Worm (Caenorhabditis elegans) whole organism, L1 larva: Measurements from ENCODE around the gene C54D10.4.

Experiments used
- C04F5.9 ChIP-seq: sonication (generic microtip); optimal IDR thresholded peaks from 2 replicates; lab custom pipeline; 2016; ENCODE audit warnings: missing genetic modification characterization, missing compliant biosample characterization
- C16A3.4 ChIP-seq: fragments of 150-350 bp; optimal IDR thresholded peaks from 2 replicates; lab custom pipeline; 2014; ENCODE audit warnings: missing biosample characterization, missing genetic modification characterization
- C34B4.2 ChIP-seq: sonication (generic microtip); optimal IDR thresholded peaks from 2 replicates; lab custom pipeline; 2017; ENCODE audit warnings: mild to moderate bottlenecking, missing genetic modification characterization, missing compliant biosample characterization
- F16B12.6 ChIP-seq: fragments of 150-350 bp; optimal IDR thresholded peaks from 2 replicates; lab custom pipeline; 2014; ENCODE audit warnings: missing biosample characterization, missing genetic modification characterization
- aly-2 ChIP-seq: fragments of 150-350 bp; optimal IDR thresholded peaks from 2 replicates; lab custom pipeline; 2014; ENCODE audit warnings: missing biosample characterization, missing genetic modification characterization
- ceh-8 ChIP-seq: fragments of 200-800 bp; sonication (Bioruptor generic); optimal IDR thresholded peaks from 2 replicates; lab custom pipeline; 2018; ENCODE audit warnings: mild to moderate bottlenecking, missing genetic modification characterization, moderate library complexity, missing compliant biosample characterization
- ceh-88 ChIP-seq: fragments of 200-800 bp; sonication (Bioruptor generic); IDR thresholded peaks from 2 replicates; pipeline ENCODE4 v1.3.6; 2022; ENCODE audit warnings: missing genetic modification characterization, missing compliant biosample characterization
- ceh-90 ChIP-seq: sonication (generic microtip); optimal IDR thresholded peaks from 2 replicates; lab custom pipeline; 2016; ENCODE audit warnings: missing genetic modification characterization, missing compliant biosample characterization
- ces-1 ChIP-seq: fragments of 150-350 bp; optimal IDR thresholded peaks from 2 replicates; lab custom pipeline; 2014; ENCODE audit warnings: missing biosample characterization, missing genetic modification reagents, missing genetic modification characterization
- dpl-1 ChIP-seq, 3 experiments: fragments of 150-350 bp in 2 of 3; sonication (generic microtip) in 1 of 3; optimal IDR thresholded peaks; 2 replicates each; lab custom pipeline; 2014 to 2017; ENCODE audit warnings: missing biosample characterization in 3 of 3, missing genetic modification characterization in 3 of 3, missing genetic modification reagents in 3 of 3
- dsc-1 ChIP-seq: sonication (generic microtip); optimal IDR thresholded peaks from 2 replicates; lab custom pipeline; 2016; ENCODE audit warnings: mild to moderate bottlenecking, missing genetic modification characterization, missing compliant biosample characterization
- efl-1 ChIP-seq, 4 experiments: fragments of 150-350 bp; optimal IDR thresholded peaks in 3 of 4; peaks in 1 of 4; 1 replicate in 1 of 4; 2 replicates in 3 of 4; lab custom pipeline; 2014; ENCODE audit warnings: missing biosample characterization in 2 of 4, missing genetic modification characterization in 2 of 4, missing genetic modification reagents in 2 of 4
- egl-13 ChIP-seq: sonication (generic microtip); optimal IDR thresholded peaks from 2 replicates; lab custom pipeline; 2016; ENCODE audit warnings: missing genotype, missing genetic modification reagents, missing genetic modification characterization, missing compliant biosample characterization
- ets-5 ChIP-seq: fragments of 200-800 bp; sonication (Bioruptor generic); IDR thresholded peaks from 2 replicates; pipeline ENCODE4 v1.3.6; 2022; ENCODE audit warnings: missing genetic modification characterization, missing compliant biosample characterization
- fkh-10 ChIP-seq: sonication (generic microtip); optimal IDR thresholded peaks from 2 replicates; lab custom pipeline; 2017; ENCODE audit warnings: missing biosample characterization, missing genetic modification reagents, missing genetic modification characterization
- fkh-4 ChIP-seq: sonication (generic microtip); optimal IDR thresholded peaks from 2 replicates; lab custom pipeline; 2016; ENCODE audit warnings: missing compliant biosample characterization, missing genetic modification characterization, borderline replicate concordance
- fkh-8 ChIP-seq: sonication (generic microtip); optimal IDR thresholded peaks from 2 replicates; lab custom pipeline; 2016; ENCODE audit warnings: mild to moderate bottlenecking, missing genetic modification characterization, missing compliant biosample characterization
- fos-1 ChIP-seq: fragments of 150-350 bp; optimal IDR thresholded peaks from 2 replicates; lab custom pipeline; 2014; ENCODE audit warnings: missing biosample characterization, missing genetic modification characterization
- grh-1 ChIP-seq: fragments of 200-800 bp; sonication (Bioruptor generic); IDR thresholded peaks from 2 replicates; pipeline ENCODE4 v1.3.6; 2022; ENCODE audit warnings: missing genetic modification reagents, missing genetic modification characterization, missing compliant biosample characterization
- hpl-2 ChIP-seq: fragments of 150-350 bp; optimal IDR thresholded peaks from 2 replicates; lab custom pipeline; 2014; ENCODE audit warnings: missing biosample characterization, missing genetic modification reagents, missing genetic modification characterization
- irx-1 ChIP-seq: sonication (generic microtip); optimal IDR thresholded peaks from 2 replicates; lab custom pipeline; 2016; ENCODE audit warnings: missing genetic modification characterization, missing compliant biosample characterization
- jun-1 ChIP-seq: fragments of 150-350 bp; optimal IDR thresholded peaks from 2 replicates; lab custom pipeline; 2014; ENCODE audit warnings: missing biosample characterization, missing genetic modification reagents, missing genetic modification characterization
- lin-13 ChIP-seq: fragments of 150-350 bp; optimal IDR thresholded peaks from 2 replicates; lab custom pipeline; 2014; ENCODE audit warnings: missing biosample characterization, missing genetic modification reagents, missing genetic modification characterization
- lin-15B ChIP-seq: fragments of 150-350 bp; sonication (generic microtip); optimal IDR thresholded peaks from 3 replicates; lab custom pipeline; 2014; ENCODE audit warnings: missing biosample characterization, missing genetic modification characterization
- lin-35 ChIP-seq, 2 experiments: fragments of 150-350 bp; optimal IDR thresholded peaks; 2 replicates each; lab custom pipeline; 2014; ENCODE audit warnings: missing biosample characterization in 2 of 2, missing genetic modification characterization in 2 of 2, missing genetic modification reagents in 2 of 2
- lin-39 ChIP-seq: fragments of 150-350 bp; optimal IDR thresholded peaks from 2 replicates; lab custom pipeline; 2014; ENCODE audit warnings: missing biosample characterization, missing genetic modification reagents, missing genetic modification characterization
- lsy-2 ChIP-seq, 2 experiments: fragments of 150-350 bp; optimal IDR thresholded peaks; 2 replicates each; lab custom pipeline; 2014; ENCODE audit warnings: missing biosample characterization in 2 of 2, missing genetic modification characterization in 2 of 2
- mab-9 ChIP-seq: fragments of 200-800 bp; sonication (Bioruptor generic); IDR thresholded peaks from 2 replicates; pipeline ENCODE4 v1.3.6; 2022; ENCODE audit warnings: missing genetic modification reagents, missing genetic modification characterization, missing compliant biosample characterization
- mef-2 ChIP-seq: fragments of 150-350 bp; optimal IDR thresholded peaks from 2 replicates; lab custom pipeline; 2014; ENCODE audit warnings: missing biosample characterization, missing genetic modification characterization
- nhr-11 ChIP-seq: fragments of 150-350 bp; optimal IDR thresholded peaks from 2 replicates; lab custom pipeline; 2014; ENCODE audit warnings: missing biosample characterization, missing genetic modification characterization
- nhr-12 ChIP-seq: sonication (generic microtip); optimal IDR thresholded peaks from 2 replicates; lab custom pipeline; 2017; ENCODE audit warnings: missing biosample characterization, missing genetic modification characterization
- nhr-19 ChIP-seq: fragments of 200-800 bp; sonication (Bioruptor generic); conservative IDR thresholded peaks from 2 replicates; pipeline ENCODE4 v1.3.6; 2022; ENCODE audit warnings: missing genetic modification characterization, missing compliant biosample characterization
- nhr-20 ChIP-seq: sonication (generic microtip); optimal IDR thresholded peaks from 2 replicates; lab custom pipeline; 2016; ENCODE audit warnings: mild to moderate bottlenecking, missing genetic modification characterization, missing compliant biosample characterization
- nhr-237 ChIP-seq: fragments of 150-350 bp; optimal IDR thresholded peaks from 2 replicates; lab custom pipeline; 2014; ENCODE audit warnings: missing biosample characterization, missing genetic modification characterization
- nhr-47 ChIP-seq: sonication (generic microtip); optimal IDR thresholded peaks from 2 replicates; lab custom pipeline; 2016; ENCODE audit warnings: mild to moderate bottlenecking, missing genetic modification characterization, moderate library complexity, missing compliant biosample characterization
- nhr-84 ChIP-seq: sonication (generic microtip); optimal IDR thresholded peaks from 2 replicates; lab custom pipeline; 2017; ENCODE audit warnings: missing biosample characterization, missing genetic modification characterization
- nhr-85 ChIP-seq: sonication (generic microtip); peaks from one replicate; lab custom pipeline; 2016; ENCODE audit warnings: missing genetic modification characterization, inconsistent platforms, missing compliant biosample characterization
- pag-3 ChIP-seq: sonication (generic microtip); optimal IDR thresholded peaks from 2 replicates; lab custom pipeline; 2017; ENCODE audit warnings: missing genetic modification characterization, mild to moderate bottlenecking, missing compliant biosample characterization, antibody characterized with exemption, borderline replicate concordance; ENCODE audit not compliant: insufficient read depth
- pax-3 ChIP-seq: fragments of 200-800 bp; sonication (Bioruptor generic); optimal IDR thresholded peaks from 2 replicates; lab custom pipeline; 2018; ENCODE audit warnings: mild to moderate bottlenecking, missing genetic modification characterization, moderate library complexity, missing compliant biosample characterization
- pqm-1 ChIP-seq: sonication (generic microtip); optimal IDR thresholded peaks from 3 replicates; lab custom pipeline; 2017; ENCODE audit warnings: missing biosample characterization, missing genetic modification characterization
- rnt-1 ChIP-seq: sonication (generic microtip); optimal IDR thresholded peaks from 2 replicates; lab custom pipeline; 2016; ENCODE audit warnings: mild to moderate bottlenecking, missing genetic modification characterization, moderate library complexity, missing compliant biosample characterization
- skn-1 ChIP-seq: fragments of 150-350 bp; optimal IDR thresholded peaks from 2 replicates; lab custom pipeline; 2014; ENCODE audit warnings: missing biosample characterization, missing genetic modification characterization
- sup-37 ChIP-seq: fragments of 200-800 bp; sonication (Bioruptor generic); optimal IDR thresholded peaks from 2 replicates; lab custom pipeline; 2018; ENCODE audit warnings: mild to moderate bottlenecking, missing genetic modification characterization, missing compliant biosample characterization
- swsn-7 ChIP-seq: sonication (generic microtip); optimal IDR thresholded peaks from 2 replicates; lab custom pipeline; 2016; ENCODE audit warnings: missing genetic modification characterization, missing compliant biosample characterization
- tbx-2 ChIP-seq: sonication (generic microtip); optimal IDR thresholded peaks from 2 replicates; lab custom pipeline; 2016; ENCODE audit warnings: missing genetic modification characterization, missing compliant biosample characterization
- tlp-1 ChIP-seq: fragments of 150-350 bp; optimal IDR thresholded peaks from 2 replicates; lab custom pipeline; 2014; ENCODE audit warnings: missing biosample characterization, missing genetic modification characterization
- unc-130 ChIP-seq: fragments of 150-350 bp; optimal IDR thresholded peaks from 2 replicates; lab custom pipeline; 2017; ENCODE audit warnings: missing biosample characterization, missing genetic modification characterization, inconsistent platforms
- unc-86 ChIP-seq: sonication (generic microtip); optimal IDR thresholded peaks from 2 replicates; lab custom pipeline; 2016; ENCODE audit warnings: missing genetic modification characterization, missing compliant biosample characterization
- unc-98 ChIP-seq: fragments of 200-800 bp; sonication (Bioruptor generic); IDR thresholded peaks from 2 replicates; pipeline ENCODE4 v1.3.6; 2022; ENCODE audit warnings: missing genetic modification characterization, missing compliant biosample characterization
- xbp-1 ChIP-seq: sonication (generic microtip); optimal IDR thresholded peaks from 2 replicates; lab custom pipeline; 2016; ENCODE audit warnings: missing genetic modification characterization, missing compliant biosample characterization
- zag-1 ChIP-seq: fragments of 150-350 bp; optimal IDR thresholded peaks from 2 replicates; lab custom pipeline; 2014; ENCODE audit warnings: missing biosample characterization, missing genetic modification characterization
- zip-4 ChIP-seq: fragments of 200-800 bp; sonication (Bioruptor generic); optimal IDR thresholded peaks from 2 replicates; lab custom pipeline; 2018; ENCODE audit warnings: mild to moderate bottlenecking, missing genetic modification characterization, moderate library complexity, missing compliant biosample characterization
- ztf-11 ChIP-seq, 2 experiments: sonication (generic microtip); optimal IDR thresholded peaks; 2 replicates each; lab custom pipeline; 2016 to 2017; ENCODE audit warnings: missing genetic modification characterization in 2 of 2, missing biosample characterization in 1 of 2, missing compliant biosample characterization in 1 of 2
- ztf-4 ChIP-seq: fragments of 150-350 bp; optimal IDR thresholded peaks from 2 replicates; lab custom pipeline; 2014; ENCODE audit warnings: missing biosample characterization, missing genetic modification characterization

Gene C54D10.4

ce11 chrV:12408996-12409395 is 11.7 kb downstream of the C54D10.4 start (continued):
- no peak for TF ChIP-seq fos-1 (tag; lab: Kevin White, UChicago)
- no peak for TF ChIP-seq lin-39 (tag; lab: Kevin White, UChicago)
- TF ChIP-seq fkh-4 (tag; lab: Kevin White, UChicago): no peak
- TF ChIP-seq unc-130: no peak
- TF ChIP-seq sup-37: no peak
- no peak for TF ChIP-seq mef-2 (tag; lab: Kevin White, UChicago)
- TF ChIP-seq skn-1 (tag; lab: Kevin White, UChicago): peak; percentile 85
- TF ChIP-seq nhr-47 (tag; lab: Kevin White, UChicago): no peak
- TF ChIP-seq mab-9: no peak
- no peak for TF ChIP-seq ets-5 (GFP tag; lab: Robert Waterston, UW)
- no peak for TF ChIP-seq zag-1 (tag; lab: Kevin White, UChicago)
- TF ChIP-seq nhr-84 (tag; lab: Kevin White, UChicago): no peak
- TF ChIP-seq grh-1: no peak
- no peak for TF ChIP-seq fkh-10
- TF ChIP-seq egl-13 (tag; lab: Kevin White, UChicago): no peak
- no peak for TF ChIP-seq nhr-237 (tag; lab: Kevin White, UChicago)
- peak; percentile 66 for TF ChIP-seq nhr-85
- no peak for TF ChIP-seq lsy-2 (tag; optimal IDR thresholded peaks at IDR 0.05; lab: Kevin White, UChicago)
- no peak for TF ChIP-seq ceh-90 (tag; lab: Kevin White, UChicago)
- no peak for TF ChIP-seq tlp-1
- TF ChIP-seq irx-1 (tag; lab: Kevin White, UChicago): no peak
- no peak for TF ChIP-seq nhr-19 (GFP tag; lab: Robert Waterston, UW)
- peak; percentile 62 for TF ChIP-seq xbp-1 (tag; lab: Kevin White, UChicago)
- TF ChIP-seq aly-2: no peak
- TF ChIP-seq C04F5.9 (tag; lab: Kevin White, UChicago): no peak
- peak in 1 of 2 experiments; percentile 3 for TF ChIP-seq lin-35 (GFP tag; optimal IDR thresholded peaks at IDR 0.05; lab: Kevin White, UChicago)
- no peak for TF ChIP-seq lin-15B (tag; lab: Kevin White, UChicago)
- no peak for TF ChIP-seq tbx-2 (tag; lab: Kevin White, UChicago)
- TF ChIP-seq C16A3.4 (tag; lab: Kevin White, UChicago): no peak
- TF ChIP-seq efl-1 (optimal IDR thresholded peaks at IDR 0.05; lab: Kevin White, UChicago): peak in 1 of 2 experiments; percentile 34
- TF ChIP-seq efl-1 (GFP tag; optimal IDR thresholded peaks at IDR 0.05 in 1 of 2; lab: Kevin White, UChicago): no peak
- TF ChIP-seq pqm-1: no peak
- no peak for TF ChIP-seq lin-13
- TF ChIP-seq dsc-1 (tag; lab: Kevin White, UChicago): no peak
- no peak for TF ChIP-seq swsn-7 (tag; lab: Kevin White, UChicago)
- TF ChIP-seq ztf-4 (tag; lab: Kevin White, UChicago): no peak
- no peak for TF ChIP-seq fkh-8 (tag; lab: Kevin White, UChicago)
- no peak for TF ChIP-seq hpl-2 (GFP tag; lab: Kevin White, UChicago)
- TF ChIP-seq C34B4.2: no peak
- no peak for TF ChIP-seq ceh-8 (GFP tag; lab: Kevin White, UChicago)
- TF ChIP-seq dpl-1 (GFP tag; optimal IDR thresholded peaks at IDR 0.05; lab: Kevin White, UChicago): no peak
- no peak for TF ChIP-seq zip-4 (GFP tag; lab: Kevin White, UChicago)
- peak; percentile 45 for TF ChIP-seq nhr-20 (tag; lab: Kevin White, UChicago)
- TF ChIP-seq ceh-88: no peak
- no peak for TF ChIP-seq unc-86 (tag; lab: Kevin White, UChicago)
- no peak for TF ChIP-seq F16B12.6
- TF ChIP-seq nhr-11 (tag; lab: Kevin White, UChicago): no peak
- TF ChIP-seq ztf-11 (tag; optimal IDR thresholded peaks at IDR 0.05; lab: Kevin White, UChicago): no peak
- no peak for TF ChIP-seq unc-98 (GFP tag; lab: Robert Waterston, UW)
- TF ChIP-seq pax-3 (tag; lab: Kevin White, UChicago): no peak
- TF ChIP-seq pag-3 (tag; lab: Kevin White, UChicago): no peak
- TF ChIP-seq ces-1: no peak
- no peak for TF ChIP-seq nhr-12 (tag; lab: Kevin White, UChicago)
- no peak for TF ChIP-seq jun-1 (tag; lab: Kevin White, UChicago)
- TF ChIP-seq rnt-1 (tag; lab: Kevin White, UChicago): no peak
